Worm (Caenorhabditis elegans): ENCODE measurements around the gene T25C12.3.

- TF ChIP-seq unc-86 (tag; optimal IDR thresholded peaks at IDR 0.05) (no peak), C04F5.9 (tag; optimal IDR thresholded peaks at IDR 0.05) (no peak), ama-1 (optimal IDR thresholded peaks at IDR 0.05) (no peak), nhr-28 (tag; optimal IDR thresholded peaks at IDR 0.05) (no peak), snpc-4 (tag; optimal IDR thresholded peaks at IDR 0.05) (no peak), lin-13 (GFP tag; optimal IDR thresholded peaks at IDR 0.05) (no peak)
Measured at ce11 chrX:11519016-11519509, 19.3 kb upstream of the T25C12.3 start, which contains the start of gene hpo-34.
